Worm (Caenorhabditis elegans) whole organism, L1 larva: ENCODE results near the gene folr-1.

ENCODE experiments used
- dpl-1 ChIP-seq, 3 experiments: fragments of 150-350 bp in 2 of 3; sonication (generic microtip) in 1 of 3; optimal IDR thresholded peaks; 2 replicates each; lab custom pipeline; 2014 to 2017; ENCODE audit warnings: missing biosample characterization in 3 of 3, missing genetic modification characterization in 3 of 3, missing genetic modification reagents in 3 of 3
- fkh-10 ChIP-seq: sonication (generic microtip); optimal IDR thresholded peaks from 2 replicates; lab custom pipeline; 2017; ENCODE audit warnings: missing biosample characterization, missing genetic modification reagents, missing genetic modification characterization
- lsy-2 ChIP-seq, 2 experiments: fragments of 150-350 bp; optimal IDR thresholded peaks; 2 replicates each; lab custom pipeline; 2014; ENCODE audit warnings: missing biosample characterization in 2 of 2, missing genetic modification characterization in 2 of 2
- nhr-85 ChIP-seq: sonication (generic microtip); peaks from one replicate; lab custom pipeline; 2016; ENCODE audit warnings: missing genetic modification characterization, inconsistent platforms, missing compliant biosample characterization
- pqm-1 ChIP-seq: sonication (generic microtip); optimal IDR thresholded peaks from 3 replicates; lab custom pipeline; 2017; ENCODE audit warnings: missing biosample characterization, missing genetic modification characterization

DNA sequence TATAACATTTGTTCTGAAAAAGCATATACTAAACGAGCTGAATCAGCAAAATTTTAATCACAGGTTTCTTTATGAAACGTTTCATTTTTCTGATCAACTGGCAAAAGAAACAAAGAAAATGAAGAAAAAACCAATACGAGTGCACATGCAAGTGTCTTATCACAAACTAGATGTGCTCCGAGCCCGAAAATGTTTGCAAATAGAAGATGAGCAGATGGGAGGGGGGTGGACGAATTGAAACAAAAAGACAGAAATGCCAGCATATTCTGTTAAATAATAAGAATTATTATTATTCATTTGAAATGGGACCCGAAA is 14.9 kb downstream of the folr-1 start:
- TF ChIP-seq lsy-2 (tag; optimal IDR thresholded peaks at IDR 0.05; lab: Kevin White, UChicago) (no peak), pqm-1 (tag; lab: Kevin White, UChicago) (no peak), dpl-1 (GFP tag; optimal IDR thresholded peaks at IDR 0.05; lab: Kevin White, UChicago) (no peak), fkh-10 (no peak), nhr-85 (no peak)
